Worm (Caenorhabditis elegans): Measurements from ENCODE around the gene R04A9.9.

Gene R04A9.9

ce11 chrX:390469-390868 is at the start of gene R04A9.9:
R04A9.9 (minus strand) TSS chrX:390569.
- TF ChIP-seq ceh-13 (GFP tag; optimal IDR thresholded peaks at IDR 0.05), result no peak
- TF ChIP-seq pes-1 (GFP tag; IDR thresholded peaks at IDR 0.05), result no peak
- no peak for TF ChIP-seq scrt-1 (GFP tag; IDR thresholded peaks at IDR 0.05)
- no peak for TF ChIP-seq tbx-37 (GFP tag; conservative IDR thresholded peaks at IDR 0.05)
- no peak for TF ChIP-seq ama-1 (optimal IDR thresholded peaks at IDR 0.05)
- TF ChIP-seq aly-1 (tag; optimal IDR thresholded peaks at IDR 0.05), result no peak
- TF ChIP-seq hmg-4 (GFP tag; optimal IDR thresholded peaks at IDR 0.05), result no peak
- no peak for TF ChIP-seq hnd-1 (tag; optimal IDR thresholded peaks at IDR 0.05)
- TF ChIP-seq tra-4 (tag; optimal IDR thresholded peaks at IDR 0.05), result no peak
- TF ChIP-seq sea-1 (GFP tag; conservative IDR thresholded peaks at IDR 0.05), result no peak
- TF ChIP-seq hmbx-1 (tag; optimal IDR thresholded peaks at IDR 0.05), result no peak
- TF ChIP-seq flt-1 (GFP tag; IDR thresholded peaks at IDR 0.05), result no peak
- TF ChIP-seq ets-7 (tag; optimal IDR thresholded peaks at IDR 0.05), result no peak
- TF ChIP-seq ceh-36 (tag; optimal IDR thresholded peaks at IDR 0.05), result no peak

ce11 chrX:439031-439430 is 48.7 kb upstream of the R04A9.9 start:
- TF ChIP-seq B0310.2 (tag; optimal IDR thresholded peaks at IDR 0.05), result no peak
- TF ChIP-seq flt-1 (GFP tag; IDR thresholded peaks at IDR 0.05), result no peak
- no peak for TF ChIP-seq ets-7 (tag; optimal IDR thresholded peaks at IDR 0.05)
- TF ChIP-seq hnd-1 (tag; optimal IDR thresholded peaks at IDR 0.05), result no peak
- no peak for TF ChIP-seq tra-4 (tag; optimal IDR thresholded peaks at IDR 0.05)
- TF ChIP-seq scrt-1 (GFP tag; IDR thresholded peaks at IDR 0.05), result no peak
- no peak for TF ChIP-seq F13C5.2 (tag; optimal IDR thresholded peaks at IDR 0.05)
- TF ChIP-seq pes-1 (GFP tag; IDR thresholded peaks at IDR 0.05), result no peak
- no peak for TF ChIP-seq sea-1 (GFP tag; conservative IDR thresholded peaks at IDR 0.05)
- no peak for TF ChIP-seq hmg-4 (GFP tag; optimal IDR thresholded peaks at IDR 0.05)
- no peak for TF ChIP-seq hmbx-1 (tag; optimal IDR thresholded peaks at IDR 0.05)
- no peak for TF ChIP-seq ceh-13 (GFP tag; optimal IDR thresholded peaks at IDR 0.05)
- no peak for TF ChIP-seq aly-1 (tag; optimal IDR thresholded peaks at IDR 0.05)

ce11 chrX:438396-438795 is 48.0 kb upstream of the R04A9.9 start:
- no peak for TF ChIP-seq sea-1 (GFP tag; conservative IDR thresholded peaks at IDR 0.05)
- TF ChIP-seq F13C5.2 (tag; optimal IDR thresholded peaks at IDR 0.05), result no peak

- no peak for TF ChIP-seq flt-1 (GFP tag; IDR thresholded peaks at IDR 0.05)
Observed at ce11 chrX:433747-434146, 43.4 kb upstream of the R04A9.9 start, which contains the start of gene dve-1. dve-1 (minus strand) TSS chrX:433812.

- TF ChIP-seq ceh-36 (tag; optimal IDR thresholded peaks at IDR 0.05), result no peak
- TF ChIP-seq sea-1 (GFP tag; conservative IDR thresholded peaks at IDR 0.05), result no peak
- no peak for TF ChIP-seq ets-7 (tag; optimal IDR thresholded peaks at IDR 0.05)
Observed at ce11 chrX:433029-433693, 42.8 kb upstream of the R04A9.9 start.

- no peak for TF ChIP-seq F13C5.2 (tag; optimal IDR thresholded peaks at IDR 0.05)
- TF ChIP-seq hmg-4 (GFP tag; optimal IDR thresholded peaks at IDR 0.05), result peak; percentile 13
Observed at ce11 chrX:431596-431995, 41.2 kb upstream of the R04A9.9 start.

ce11 chrX:425535-425934 is 35.2 kb upstream of the R04A9.9 start, which contains the start of gene ZK1193.2:
ZK1193.2 (minus strand) TSS chrX:425635.
- TF ChIP-seq hmg-4 (GFP tag; optimal IDR thresholded peaks at IDR 0.05), result no peak
- no peak for TF ChIP-seq hnd-1 (tag; optimal IDR thresholded peaks at IDR 0.05)
- TF ChIP-seq scrt-1 (GFP tag; IDR thresholded peaks at IDR 0.05), result no peak
- no peak for TF ChIP-seq tbx-37 (GFP tag; conservative IDR thresholded peaks at IDR 0.05)
- TF ChIP-seq flt-1 (GFP tag; IDR thresholded peaks at IDR 0.05), result no peak
- no peak for TF ChIP-seq sea-1 (GFP tag; conservative IDR thresholded peaks at IDR 0.05)
- no peak for TF ChIP-seq tbx-11 (GFP tag; IDR thresholded peaks at IDR 0.05)
- TF ChIP-seq aly-1 (tag; optimal IDR thresholded peaks at IDR 0.05), result no peak
- TF ChIP-seq hmbx-1 (tag; optimal IDR thresholded peaks at IDR 0.05), result no peak
- no peak for TF ChIP-seq B0310.2 (tag; optimal IDR thresholded peaks at IDR 0.05)
- TF ChIP-seq pes-1 (GFP tag; IDR thresholded peaks at IDR 0.05), result no peak
- TF ChIP-seq ceh-36 (tag; optimal IDR thresholded peaks at IDR 0.05), result no peak
- TF ChIP-seq ets-7 (tag; optimal IDR thresholded peaks at IDR 0.05), result no peak
- TF ChIP-seq F13C5.2 (tag; optimal IDR thresholded peaks at IDR 0.05), result no peak

ce11 chrX:423757-424156 is 33.4 kb upstream of the R04A9.9 start:
- TF ChIP-seq hmg-4 (GFP tag; optimal IDR thresholded peaks at IDR 0.05), result no peak
- TF ChIP-seq tra-4 (tag; optimal IDR thresholded peaks at IDR 0.05), result no peak
- no peak for TF ChIP-seq ama-1 (optimal IDR thresholded peaks at IDR 0.05)

ce11 chrX:421785-422657 is 31.7 kb upstream of the R04A9.9 start:
- TF ChIP-seq B0310.2 (tag; optimal IDR thresholded peaks at IDR 0.05), result no peak
- no peak for TF ChIP-seq ceh-36 (tag; optimal IDR thresholded peaks at IDR 0.05)
